Worm (Caenorhabditis elegans) whole organism, L1 larva: Measurements from ENCODE around the gene teg-1.
A peak's percentile ranks its signal among the peaks of the same experiment; 100 is the strongest.

Experiments
- C04F5.9 ChIP-seq: sonication (generic microtip); optimal IDR thresholded peaks from 2 replicates; lab custom pipeline; 2016; ENCODE audit warnings: missing genetic modification characterization, missing compliant biosample characterization
- C34B4.2 ChIP-seq: sonication (generic microtip); optimal IDR thresholded peaks from 2 replicates; lab custom pipeline; 2017; ENCODE audit warnings: mild to moderate bottlenecking, missing genetic modification characterization, missing compliant biosample characterization
- Y116A8C.19 ChIP-seq: sonication (generic microtip); optimal IDR thresholded peaks from 2 replicates; lab custom pipeline; 2016; ENCODE audit warnings: missing compliant biosample characterization, missing genetic modification characterization, borderline replicate concordance
- aly-2 ChIP-seq: fragments of 150-350 bp; optimal IDR thresholded peaks from 2 replicates; lab custom pipeline; 2014; ENCODE audit warnings: missing biosample characterization, missing genetic modification characterization
- blmp-1 ChIP-seq: fragments of 150-350 bp; optimal IDR thresholded peaks from 2 replicates; lab custom pipeline; 2014; ENCODE audit warnings: missing biosample characterization, missing genetic modification characterization
- ceh-82 ChIP-seq, 3 experiments: fragments of 150-350 bp in 1 of 3; sonication (generic microtip) in 2 of 3; optimal IDR thresholded peaks; 2 replicates each; lab custom pipeline; 2014 to 2017; ENCODE audit warnings: missing biosample characterization in 3 of 3, missing genetic modification characterization in 3 of 3
- ceh-88 ChIP-seq: fragments of 200-800 bp; sonication (Bioruptor generic); IDR thresholded peaks from 2 replicates; pipeline ENCODE4 v1.3.6; 2022; ENCODE audit warnings: missing genetic modification characterization, missing compliant biosample characterization
- ceh-90 ChIP-seq: sonication (generic microtip); optimal IDR thresholded peaks from 2 replicates; lab custom pipeline; 2016; ENCODE audit warnings: missing genetic modification characterization, missing compliant biosample characterization
- ces-1 ChIP-seq: fragments of 150-350 bp; optimal IDR thresholded peaks from 2 replicates; lab custom pipeline; 2014; ENCODE audit warnings: missing biosample characterization, missing genetic modification reagents, missing genetic modification characterization
- dpl-1 ChIP-seq, 3 experiments: fragments of 150-350 bp in 2 of 3; sonication (generic microtip) in 1 of 3; optimal IDR thresholded peaks; 2 replicates each; lab custom pipeline; 2014 to 2017; ENCODE audit warnings: missing biosample characterization in 3 of 3, missing genetic modification characterization in 3 of 3, missing genetic modification reagents in 3 of 3
- efl-1 ChIP-seq, 4 experiments: fragments of 150-350 bp; optimal IDR thresholded peaks in 3 of 4; peaks in 1 of 4; 1 replicate in 1 of 4; 2 replicates in 3 of 4; lab custom pipeline; 2014; ENCODE audit warnings: missing biosample characterization in 2 of 4, missing genetic modification characterization in 2 of 4, missing genetic modification reagents in 2 of 4
- egl-13 ChIP-seq: sonication (generic microtip); optimal IDR thresholded peaks from 2 replicates; lab custom pipeline; 2016; ENCODE audit warnings: missing genotype, missing genetic modification reagents, missing genetic modification characterization, missing compliant biosample characterization
- elt-2 ChIP-seq: sonication (generic microtip); optimal IDR thresholded peaks from 2 replicates; lab custom pipeline; 2016; ENCODE audit warnings: missing genetic modification characterization, mild to moderate bottlenecking, inconsistent platforms, missing compliant biosample characterization, missing genetic modification reagents
- elt-3 ChIP-seq, 6 experiments: fragments of 150-350 bp in 1 of 6; sonication (generic microtip); optimal IDR thresholded peaks; 2 replicates each; lab custom pipeline; 2017 to 2018; ENCODE audit warnings: missing biosample characterization in 6 of 6, missing genetic modification characterization in 6 of 6, inconsistent platforms in 1 of 6
- ets-5 ChIP-seq: fragments of 200-800 bp; sonication (Bioruptor generic); IDR thresholded peaks from 2 replicates; pipeline ENCODE4 v1.3.6; 2022; ENCODE audit warnings: missing genetic modification characterization, missing compliant biosample characterization
- fkh-10 ChIP-seq: sonication (generic microtip); optimal IDR thresholded peaks from 2 replicates; lab custom pipeline; 2017; ENCODE audit warnings: missing biosample characterization, missing genetic modification reagents, missing genetic modification characterization
- fkh-8 ChIP-seq: sonication (generic microtip); optimal IDR thresholded peaks from 2 replicates; lab custom pipeline; 2016; ENCODE audit warnings: mild to moderate bottlenecking, missing genetic modification characterization, missing compliant biosample characterization
- grh-1 ChIP-seq: fragments of 200-800 bp; sonication (Bioruptor generic); IDR thresholded peaks from 2 replicates; pipeline ENCODE4 v1.3.6; 2022; ENCODE audit warnings: missing genetic modification reagents, missing genetic modification characterization, missing compliant biosample characterization
- hlh-17 ChIP-seq: fragments of 200-800 bp; sonication (Bioruptor generic); optimal IDR thresholded peaks from 2 replicates; lab custom pipeline; 2018; ENCODE audit warnings: missing genetic modification characterization, mild to moderate bottlenecking, missing compliant biosample characterization, moderate library complexity, borderline replicate concordance
- hlh-4 ChIP-seq: sonication (generic microtip); optimal IDR thresholded peaks from 2 replicates; lab custom pipeline; 2016; ENCODE audit warnings: mild to moderate bottlenecking, missing genetic modification characterization, missing compliant biosample characterization
- hpl-2 ChIP-seq: fragments of 150-350 bp; optimal IDR thresholded peaks from 2 replicates; lab custom pipeline; 2014; ENCODE audit warnings: missing biosample characterization, missing genetic modification reagents, missing genetic modification characterization
- irx-1 ChIP-seq: sonication (generic microtip); optimal IDR thresholded peaks from 2 replicates; lab custom pipeline; 2016; ENCODE audit warnings: missing genetic modification characterization, missing compliant biosample characterization
- isw-1 ChIP-seq: fragments of 200-800 bp; sonication (Bioruptor generic); IDR thresholded peaks from 2 replicates; pipeline ENCODE4 v1.3.6; 2022; ENCODE audit warnings: missing genetic modification characterization, missing compliant biosample characterization
- lin-13 ChIP-seq: fragments of 150-350 bp; optimal IDR thresholded peaks from 2 replicates; lab custom pipeline; 2014; ENCODE audit warnings: missing biosample characterization, missing genetic modification reagents, missing genetic modification characterization
- lin-14 ChIP-seq: fragments of 200-800 bp; sonication (Bioruptor generic); optimal IDR thresholded peaks from 2 replicates; lab custom pipeline; 2018; ENCODE audit warnings: mild to moderate bottlenecking, missing genetic modification characterization, moderate library complexity, missing compliant biosample characterization
- lin-15B ChIP-seq: fragments of 150-350 bp; sonication (generic microtip); optimal IDR thresholded peaks from 3 replicates; lab custom pipeline; 2014; ENCODE audit warnings: missing biosample characterization, missing genetic modification characterization
- lin-35 ChIP-seq, 2 experiments: fragments of 150-350 bp; optimal IDR thresholded peaks; 2 replicates each; lab custom pipeline; 2014; ENCODE audit warnings: missing biosample characterization in 2 of 2, missing genetic modification characterization in 2 of 2, missing genetic modification reagents in 2 of 2
- lir-3 ChIP-seq: sonication (generic microtip); optimal IDR thresholded peaks from 2 replicates; lab custom pipeline; 2016; ENCODE audit warnings: mild to moderate bottlenecking, missing genetic modification characterization, moderate library complexity, missing compliant biosample characterization; ENCODE audit not compliant: poor library complexity
- lsy-2 ChIP-seq, 2 experiments: fragments of 150-350 bp; optimal IDR thresholded peaks; 2 replicates each; lab custom pipeline; 2014; ENCODE audit warnings: missing biosample characterization in 2 of 2, missing genetic modification characterization in 2 of 2
- mdl-1 ChIP-seq, 2 experiments: fragments of 150-350 bp; optimal IDR thresholded peaks; 2 replicates each; lab custom pipeline; 2014 to 2017; ENCODE audit warnings: missing biosample characterization in 2 of 2, missing genetic modification characterization in 2 of 2, inconsistent platforms in 1 of 2
- nhr-20 ChIP-seq: sonication (generic microtip); optimal IDR thresholded peaks from 2 replicates; lab custom pipeline; 2016; ENCODE audit warnings: mild to moderate bottlenecking, missing genetic modification characterization, missing compliant biosample characterization
- nhr-71 ChIP-seq: sonication (generic microtip); optimal IDR thresholded peaks from 2 replicates; lab custom pipeline; 2016; ENCODE audit warnings: mild to moderate bottlenecking, missing genetic modification characterization, moderate library complexity, missing compliant biosample characterization
- nhr-90 ChIP-seq: sonication (generic microtip); optimal IDR thresholded peaks from 2 replicates; lab custom pipeline; 2016; ENCODE audit warnings: mild to moderate bottlenecking, missing genetic modification characterization, missing compliant biosample characterization; ENCODE audit not compliant: poor library complexity
- pag-3 ChIP-seq: sonication (generic microtip); optimal IDR thresholded peaks from 2 replicates; lab custom pipeline; 2017; ENCODE audit warnings: missing genetic modification characterization, mild to moderate bottlenecking, missing compliant biosample characterization, antibody characterized with exemption, borderline replicate concordance; ENCODE audit not compliant: insufficient read depth
- pax-3 ChIP-seq: fragments of 200-800 bp; sonication (Bioruptor generic); optimal IDR thresholded peaks from 2 replicates; lab custom pipeline; 2018; ENCODE audit warnings: mild to moderate bottlenecking, missing genetic modification characterization, moderate library complexity, missing compliant biosample characterization
- pqm-1 ChIP-seq: sonication (generic microtip); optimal IDR thresholded peaks from 3 replicates; lab custom pipeline; 2017; ENCODE audit warnings: missing biosample characterization, missing genetic modification characterization
- skn-1 ChIP-seq: fragments of 150-350 bp; optimal IDR thresholded peaks from 2 replicates; lab custom pipeline; 2014; ENCODE audit warnings: missing biosample characterization, missing genetic modification characterization
- swsn-7 ChIP-seq: sonication (generic microtip); optimal IDR thresholded peaks from 2 replicates; lab custom pipeline; 2016; ENCODE audit warnings: missing genetic modification characterization, missing compliant biosample characterization
- unc-130 ChIP-seq: fragments of 150-350 bp; optimal IDR thresholded peaks from 2 replicates; lab custom pipeline; 2017; ENCODE audit warnings: missing biosample characterization, missing genetic modification characterization, inconsistent platforms
- unc-30 ChIP-seq: sonication (generic microtip); optimal IDR thresholded peaks from 2 replicates; lab custom pipeline; 2017; ENCODE audit warnings: missing biosample characterization, missing genetic modification characterization
- unc-98 ChIP-seq: fragments of 200-800 bp; sonication (Bioruptor generic); IDR thresholded peaks from 2 replicates; pipeline ENCODE4 v1.3.6; 2022; ENCODE audit warnings: missing genetic modification characterization, missing compliant biosample characterization
- vab-15 ChIP-seq: sonication (generic microtip); optimal IDR thresholded peaks from 2 replicates; lab custom pipeline; 2017; ENCODE audit warnings: missing genotype, mild to moderate bottlenecking, missing genetic modification characterization, missing compliant biosample characterization
- zag-1 ChIP-seq: fragments of 150-350 bp; optimal IDR thresholded peaks from 2 replicates; lab custom pipeline; 2014; ENCODE audit warnings: missing biosample characterization, missing genetic modification characterization
- zip-4 ChIP-seq: fragments of 200-800 bp; sonication (Bioruptor generic); optimal IDR thresholded peaks from 2 replicates; lab custom pipeline; 2018; ENCODE audit warnings: mild to moderate bottlenecking, missing genetic modification characterization, moderate library complexity, missing compliant biosample characterization
- ztf-11 ChIP-seq, 2 experiments: sonication (generic microtip); optimal IDR thresholded peaks; 2 replicates each; lab custom pipeline; 2016 to 2017; ENCODE audit warnings: missing genetic modification characterization in 2 of 2, missing biosample characterization in 1 of 2, missing compliant biosample characterization in 1 of 2
- ztf-4 ChIP-seq: fragments of 150-350 bp; optimal IDR thresholded peaks from 2 replicates; lab custom pipeline; 2014; ENCODE audit warnings: missing biosample characterization, missing genetic modification characterization

The teg-1 gene

DNA sequence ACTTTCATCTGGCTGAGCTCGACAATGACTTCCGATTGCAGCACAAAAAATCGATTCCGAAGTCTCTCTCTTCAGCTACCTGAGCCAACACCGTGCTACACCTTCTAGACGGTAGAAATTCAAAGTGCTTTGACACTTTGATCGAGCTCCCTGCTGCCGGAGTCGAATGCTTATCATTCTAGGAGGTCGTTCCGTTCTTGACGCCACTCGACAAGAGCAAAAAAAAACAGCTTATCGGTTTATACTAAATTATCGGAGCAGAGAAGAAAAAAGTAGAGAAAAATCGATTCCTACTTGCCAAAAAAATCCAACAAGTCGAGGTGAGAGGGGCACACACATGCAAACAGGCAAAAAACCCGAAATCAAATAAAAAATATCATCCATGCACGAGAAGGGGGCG lies 49.5 kb downstream of the teg-1 start:
- TF ChIP-seq hlh-4 (tag; lab: Kevin White, UChicago) (no peak), efl-1 (optimal IDR thresholded peaks at IDR 0.05; lab: Kevin White, UChicago) (no peak), efl-1 (GFP tag; optimal IDR thresholded peaks at IDR 0.05 in 1 of 2; lab: Kevin White, UChicago) (peak in 1 of 2 experiments; percentile 24)

DNA sequence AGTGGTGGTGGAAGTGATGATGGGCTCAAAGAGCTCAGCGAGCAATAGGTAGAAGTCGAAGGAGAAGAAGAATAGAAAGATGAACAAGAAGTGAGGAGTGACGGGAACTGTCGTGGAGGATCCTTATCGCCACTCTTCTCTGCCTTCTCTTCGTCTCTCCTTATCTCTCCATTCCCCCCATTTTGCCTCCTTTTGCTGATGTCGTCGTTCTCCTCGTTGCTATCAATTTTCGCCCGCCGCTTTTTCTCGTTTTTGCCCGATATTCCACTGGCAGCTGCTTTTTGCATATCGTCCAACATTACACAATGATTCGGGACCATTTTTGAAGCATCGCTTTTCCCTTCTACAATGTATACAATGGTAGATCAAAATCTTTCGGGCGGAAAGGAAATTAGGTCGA lies 50.7 kb downstream of the teg-1 start:
- TF ChIP-seq vab-15 (tag; lab: Kevin White, UChicago) (no peak), lsy-2 (tag; optimal IDR thresholded peaks at IDR 0.05; lab: Kevin White, UChicago) (no peak), zag-1 (tag; lab: Kevin White, UChicago) (no peak), nhr-90 (tag; lab: Kevin White, UChicago) (no peak), lin-13 (GFP tag; lab: Kevin White, UChicago) (no peak), elt-2 (tag; lab: Kevin White, UChicago) (peak; percentile 48), nhr-20 (tag; lab: Kevin White, UChicago) (peak; percentile 26), hlh-17 (no peak), lin-15B (no peak), aly-2 (tag; lab: Kevin White, UChicago) (no peak), lin-35 (GFP tag; optimal IDR thresholded peaks at IDR 0.05; lab: Kevin White, UChicago) (peak in 1 of 2 experiments; percentile 4), blmp-1 (tag; lab: Kevin White, UChicago) (peak; percentile 52), unc-30 (tag; lab: Kevin White, UChicago) (no peak), lin-14 (no peak), unc-98 (GFP tag; lab: Robert Waterston, UW) (no peak), ceh-90 (no peak), ceh-88 (GFP tag; lab: Robert Waterston, UW) (no peak), irx-1 (tag; lab: Kevin White, UChicago) (no peak), C34B4.2 (no peak), fkh-10 (GFP tag; lab: Kevin White, UChicago) (no peak), ces-1 (GFP tag; lab: Kevin White, UChicago) (no peak), ets-5 (GFP tag; lab: Robert Waterston, UW) (no peak), swsn-7 (tag; lab: Kevin White, UChicago) (no peak), pax-3 (no peak), lir-3 (tag; lab: Kevin White, UChicago) (no peak), ztf-4 (no peak), unc-130 (tag; lab: Kevin White, UChicago) (no peak), hpl-2 (GFP tag; lab: Kevin White, UChicago) (no peak), C04F5.9 (no peak), zip-4 (GFP tag; lab: Kevin White, UChicago) (no peak), ztf-11 (tag; optimal IDR thresholded peaks at IDR 0.05; lab: Kevin White, UChicago) (no peak), pag-3 (tag; lab: Kevin White, UChicago) (no peak), ceh-82 (tag; optimal IDR thresholded peaks at IDR 0.05; lab: Kevin White, UChicago) (no peak), nhr-71 (no peak), Y116A8C.19 (tag; lab: Kevin White, UChicago) (no peak), elt-3 (tag; optimal IDR thresholded peaks at IDR 0.05; lab: Kevin White, UChicago) (no peak), grh-1 (GFP tag; lab: Robert Waterston, UW) (no peak), pqm-1 (no peak), efl-1 (optimal IDR thresholded peaks at IDR 0.05; lab: Kevin White, UChicago) (no peak), efl-1 (GFP tag; optimal IDR thresholded peaks at IDR 0.05 in 1 of 2; lab: Kevin White, UChicago) (peak in 1 of 2 experiments; percentile 43), skn-1 (tag; lab: Kevin White, UChicago) (no peak), fkh-8 (tag; lab: Kevin White, UChicago) (no peak), egl-13 (tag; lab: Kevin White, UChicago) (no peak), isw-1 (GFP tag; lab: Robert Waterston, UW) (no peak), dpl-1 (GFP tag; optimal IDR thresholded peaks at IDR 0.05; lab: Kevin White, UChicago) (no peak), mdl-1 (tag; optimal IDR thresholded peaks at IDR 0.05; lab: Kevin White, UChicago) (no peak)
